ENCODE assay signal across 4 fruit fly cellular contexts in the genomic region with DNA sequence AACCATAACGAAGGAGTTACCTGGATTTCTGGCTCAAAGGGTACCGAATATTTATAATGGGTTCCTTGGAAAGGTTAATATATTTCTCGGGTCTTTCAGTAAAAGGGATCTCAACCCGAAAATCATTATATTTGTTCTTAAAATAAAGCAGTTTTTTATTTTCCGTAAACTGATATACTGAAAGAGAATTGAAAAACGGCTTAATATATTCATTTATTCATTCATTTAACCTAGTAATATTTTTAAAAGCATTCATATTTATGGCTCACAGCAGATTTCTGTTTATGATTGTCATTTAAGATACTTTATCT.
TF ChIP-seq lines count a peak whose summit lies in the region.

No protein-coding gene starts in this region.

- TF ChIP-seq CTCF in whole organism, embryonic (GFP tag; optimal IDR thresholded peaks at IDR 0.05; lab: Kevin White, UChicago) = no peak

TF ChIP-seq in whole organism, adult, 20 proteins besides CTCF, POLR2A, EP300 and RAD21:
- no peak for TF ChIP-seq Crg-1 (GFP tag; optimal IDR thresholded peaks at IDR 0.05; lab: Kevin White, UChicago)
- peak; percentile 70 for TF ChIP-seq kay (GFP tag; lab: Kevin White, UChicago; ENCODE audit: borderline replicate concordance)

TF ChIP-seq in whole organism, embryonic, 481 proteins besides CTCF, POLR2A, EP300 and RAD21 (continues in another document):
- no peak for TF ChIP-seq CG4820 (GFP tag; optimal IDR thresholded peaks at IDR 0.05; lab: Kevin White, UChicago)
- no peak for TF ChIP-seq CG6683 (GFP tag; optimal IDR thresholded peaks at IDR 0.05; lab: Kevin White, UChicago)
- TF ChIP-seq H2.0 (GFP tag; IDR thresholded peaks at IDR 0.05; lab: Robert Waterston, UW) = no peak
- no peak for TF ChIP-seq ewg (GFP tag; optimal IDR thresholded peaks at IDR 0.05; lab: Kevin White, UChicago)
- no peak for TF ChIP-seq sqz (GFP tag; optimal IDR thresholded peaks at IDR 0.05; lab: Kevin White, UChicago)
- TF ChIP-seq en (GFP tag; optimal IDR thresholded peaks at IDR 0.05; lab: Kevin White, UChicago) = no peak
- no peak for TF ChIP-seq so (GFP tag; IDR thresholded peaks at IDR 0.05; lab: Robert Waterston, UW)
- TF ChIP-seq CG11247 (GFP tag; IDR thresholded peaks at IDR 0.05; lab: Robert Waterston, UW) = no peak
- TF ChIP-seq lilli (GFP tag; optimal IDR thresholded peaks at IDR 0.05; lab: Kevin White, UChicago) = no peak
- no peak for TF ChIP-seq tgo (GFP tag; IDR thresholded peaks at IDR 0.05; lab: Robert Waterston, UW)
- TF ChIP-seq ab (GFP tag; optimal IDR thresholded peaks at IDR 0.05; lab: Kevin White, UChicago) = no peak
- no peak for TF ChIP-seq Doc2 (GFP tag; IDR thresholded peaks at IDR 0.05; lab: Robert Waterston, UW)
- TF ChIP-seq ase (GFP tag; IDR thresholded peaks at IDR 0.05; lab: Robert Waterston, UW) = no peak
- TF ChIP-seq CG31365 (tag; optimal IDR thresholded peaks at IDR 0.05; lab: Kevin White, UChicago) = no peak
- TF ChIP-seq CG10979 (tag; optimal IDR thresholded peaks at IDR 0.05; lab: Kevin White, UChicago) = no peak
- no peak for TF ChIP-seq CG31224 (GFP tag; IDR thresholded peaks at IDR 0.05; lab: Robert Waterston, UW)
- TF ChIP-seq esg (GFP tag; conservative IDR thresholded peaks at IDR 0.05; lab: Robert Waterston, UW) = no peak
- no peak for TF ChIP-seq CG14050 (GFP tag; IDR thresholded peaks at IDR 0.05; lab: Robert Waterston, UW)
- TF ChIP-seq Dfd (GFP tag; optimal IDR thresholded peaks at IDR 0.05; lab: Kevin White, UChicago) = no peak
- no peak for TF ChIP-seq br (optimal IDR thresholded peaks at IDR 0.05; lab: Kevin White, UChicago)
- peak in 1 of 2 experiments; percentile 9 for TF ChIP-seq Hr51 (GFP tag; optimal IDR thresholded peaks at IDR 0.05; lab: Kevin White, UChicago)
- no peak for TF ChIP-seq CG18764 (GFP tag; optimal IDR thresholded peaks at IDR 0.05; lab: Kevin White, UChicago)
- TF ChIP-seq salm (tag; optimal IDR thresholded peaks at IDR 0.05; lab: Kevin White, UChicago) = peak; percentile 14
- no peak for TF ChIP-seq ftz-f1 (GFP tag; optimal IDR thresholded peaks at IDR 0.05; lab: Kevin White, UChicago)
- TF ChIP-seq CG2202 (tag; optimal IDR thresholded peaks at IDR 0.05; lab: Kevin White, UChicago) = no peak
- TF ChIP-seq Drgx (GFP tag; IDR thresholded peaks at IDR 0.05; lab: Robert Waterston, UW) = peak; percentile 51; the same call in 1 of the 2 replicates
- no peak for TF ChIP-seq CG3163 (GFP tag; optimal IDR thresholded peaks at IDR 0.05; lab: Kevin White, UChicago)
- no peak for TF ChIP-seq rib (GFP tag; IDR thresholded peaks at IDR 0.05; lab: Robert Waterston, UW)
- TF ChIP-seq CG8281 (tag; optimal IDR thresholded peaks at IDR 0.05; lab: Kevin White, UChicago) = no peak
- TF ChIP-seq CG30431 (GFP tag; optimal IDR thresholded peaks at IDR 0.05; lab: Kevin White, UChicago) = no peak

TF ChIP-seq in whole organism, prepupa, 60 proteins besides CTCF, POLR2A, EP300 and RAD21:
- no peak for TF ChIP-seq dac (GFP tag; optimal IDR thresholded peaks at IDR 0.05; lab: Kevin White, UChicago)
- TF ChIP-seq CG1621 (tag; optimal IDR thresholded peaks at IDR 0.05; lab: Kevin White, UChicago) = no peak
- TF ChIP-seq CG10631 (GFP tag; optimal IDR thresholded peaks at IDR 0.05; lab: Kevin White, UChicago) = peak; percentile 3
- no peak for TF ChIP-seq fkh (GFP tag; optimal IDR thresholded peaks at IDR 0.05; lab: Kevin White, UChicago)
- TF ChIP-seq eg (GFP tag; IDR thresholded peaks at IDR 0.05; lab: Robert Waterston, UW) = peak; percentile 62; the same call in 2 of the 3 replicates
- peak; percentile 36; the same call in 1 of the 2 replicates for TF ChIP-seq Gug (GFP tag; IDR thresholded peaks at IDR 0.05; lab: Robert Waterston, UW)
- peak; percentile 17 for TF ChIP-seq CG6276 (GFP tag; optimal IDR thresholded peaks at IDR 0.05; lab: Kevin White, UChicago)
- TF ChIP-seq Eip78C (GFP tag; lab: Kevin White, UChicago) = peak; percentile 19
- TF ChIP-seq CG15336 (GFP tag; IDR thresholded peaks at IDR 0.05; lab: Robert Waterston, UW) = peak; percentile 52; the same call in 1 of the 2 replicates
- no peak for TF ChIP-seq Sox15 (GFP tag; optimal IDR thresholded peaks at IDR 0.05; lab: Kevin White, UChicago)
- peak; percentile 44 for TF ChIP-seq svp (GFP tag; lab: Kevin White, UChicago)
- peak; percentile 11 for TF ChIP-seq pdm3 (GFP tag; optimal IDR thresholded peaks at IDR 0.05; lab: Kevin White, UChicago)
- TF ChIP-seq OdsH (GFP tag; optimal IDR thresholded peaks at IDR 0.05; lab: Kevin White, UChicago) = no peak
- peak; percentile 67 for TF ChIP-seq CG32006 (GFP tag; optimal IDR thresholded peaks at IDR 0.05; lab: Kevin White, UChicago)
- TF ChIP-seq Eip93F (GFP tag; optimal IDR thresholded peaks at IDR 0.05; lab: Kevin White, UChicago) = no peak
- TF ChIP-seq acj6 (GFP tag; optimal IDR thresholded peaks at IDR 0.05; lab: Kevin White, UChicago) = no peak
- peak; percentile 54 for TF ChIP-seq Hr4 (GFP tag; optimal IDR thresholded peaks at IDR 0.05; lab: Kevin White, UChicago)
- TF ChIP-seq CG4318 (GFP tag; optimal IDR thresholded peaks at IDR 0.05; lab: Kevin White, UChicago) = peak; percentile 17
- peak; percentile 52 for TF ChIP-seq CG8119 (GFP tag; IDR thresholded peaks at IDR 0.05; lab: Robert Waterston, UW)

TF ChIP-seq in whole organism, pupa, 21 proteins besides CTCF, POLR2A, EP300 and RAD21:
- no peak for TF ChIP-seq CG34367 (tag; optimal IDR thresholded peaks at IDR 0.05; lab: Kevin White, UChicago)
- TF ChIP-seq Snoo (tag; optimal IDR thresholded peaks at IDR 0.05; lab: Kevin White, UChicago) = no peak
- TF ChIP-seq CG8301 (tag; optimal IDR thresholded peaks at IDR 0.05; lab: Kevin White, UChicago) = peak; percentile 27
- no peak for TF ChIP-seq gl (tag; optimal IDR thresholded peaks at IDR 0.05; lab: Kevin White, UChicago)
- peak; percentile 21 for TF ChIP-seq CG9948 (tag; optimal IDR thresholded peaks at IDR 0.05; lab: Kevin White, UChicago)
- TF ChIP-seq fd96Ca (GFP tag; IDR thresholded peaks at IDR 0.05; lab: Robert Waterston, UW) = no peak
- TF ChIP-seq CG10348 (GFP tag; IDR thresholded peaks at IDR 0.05; lab: Robert Waterston, UW) = no peak
- peak; percentile 44 for TF ChIP-seq CG14655 (GFP tag; optimal IDR thresholded peaks at IDR 0.05; lab: Kevin White, UChicago)
- TF ChIP-seq CG17806 (tag; optimal IDR thresholded peaks at IDR 0.05; lab: Kevin White, UChicago) = no peak
- peak; percentile 63 for TF ChIP-seq CG32121 (GFP tag; IDR thresholded peaks at IDR 0.05; lab: Robert Waterston, UW)
- TF ChIP-seq Pif1A (GFP tag; optimal IDR thresholded peaks at IDR 0.05; lab: Kevin White, UChicago) = no peak
